Worm (Caenorhabditis elegans) whole organism, early embryonic: ENCODE results near the gene cest-16.

ENCODE experiments used
- B0310.2 ChIP-seq: sonication (generic microtip); optimal IDR thresholded peaks from 2 replicates; lab custom pipeline; 2016; ENCODE audit warnings: mild to moderate bottlenecking, missing genetic modification characterization, missing compliant biosample characterization
- F13C5.2 ChIP-seq: sonication (generic microtip); optimal IDR thresholded peaks from 2 replicates; lab custom pipeline; 2017; ENCODE audit warnings: mild to moderate bottlenecking, missing genetic modification characterization, inconsistent platforms, missing compliant biosample characterization
- aly-1 ChIP-seq: sonication (generic microtip); optimal IDR thresholded peaks from 2 replicates; lab custom pipeline; 2016; ENCODE audit warnings: missing genetic modification characterization, missing compliant biosample characterization
- ama-1 ChIP-seq: fragments of 150-350 bp; optimal IDR thresholded peaks from 2 replicates; lab custom pipeline; 2014
- ceh-13 ChIP-seq: fragments of 200-800 bp; sonication (Bioruptor generic); optimal IDR thresholded peaks from 2 replicates; lab custom pipeline; 2018; ENCODE audit warnings: mild to moderate bottlenecking, missing genetic modification characterization, missing compliant biosample characterization
- ceh-36 ChIP-seq: sonication (generic microtip); optimal IDR thresholded peaks from 2 replicates; lab custom pipeline; 2016; ENCODE audit warnings: missing genetic modification characterization, inconsistent platforms, missing compliant biosample characterization
- ets-7 ChIP-seq: sonication (generic microtip); optimal IDR thresholded peaks from 2 replicates; lab custom pipeline; 2016; ENCODE audit warnings: missing genotype, missing genetic modification characterization, missing compliant biosample characterization
- flt-1 ChIP-seq: fragments of 200-800 bp; sonication (Bioruptor generic); IDR thresholded peaks from 2 replicates; pipeline ENCODE4 v1.3.6; 2022; ENCODE audit warnings: missing genetic modification characterization, missing compliant biosample characterization
- hmbx-1 ChIP-seq: sonication (generic microtip); optimal IDR thresholded peaks from 2 replicates; lab custom pipeline; 2016; ENCODE audit warnings: mild to moderate bottlenecking, missing genetic modification characterization, missing compliant biosample characterization
- hmg-4 ChIP-seq: fragments of 200-800 bp; sonication (Bioruptor generic); optimal IDR thresholded peaks from 2 replicates; lab custom pipeline; 2018; ENCODE audit warnings: mild to moderate bottlenecking, missing genetic modification characterization, missing compliant biosample characterization
- hnd-1 ChIP-seq: sonication (generic microtip); optimal IDR thresholded peaks from 2 replicates; lab custom pipeline; 2016; ENCODE audit warnings: missing genetic modification characterization, missing compliant biosample characterization
- pes-1 ChIP-seq: fragments of 200-800 bp; sonication (Bioruptor generic); IDR thresholded peaks from 2 replicates; pipeline ENCODE4 v1.3.6; 2022; ENCODE audit warnings: missing genetic modification reagents, missing genetic modification characterization, missing compliant biosample characterization
- scrt-1 ChIP-seq: fragments of 200-800 bp; sonication (Bioruptor generic); IDR thresholded peaks from 2 replicates; pipeline ENCODE4 v1.3.6; 2022; ENCODE audit warnings: missing genetic modification characterization, missing compliant biosample characterization
- sea-1 ChIP-seq: fragments of 200-800 bp; sonication (Bioruptor generic); conservative IDR thresholded peaks from 2 replicates; pipeline ENCODE4 v1.3.6; 2022; ENCODE audit warnings: missing genetic modification characterization, missing compliant biosample characterization
- tbx-11 ChIP-seq: fragments of 200-800 bp; sonication (Bioruptor generic); IDR thresholded peaks from 2 replicates; pipeline ENCODE4 v1.3.6; 2022; ENCODE audit warnings: missing genetic modification characterization, missing compliant biosample characterization
- tbx-37 ChIP-seq: fragments of 200-800 bp; sonication (Bioruptor generic); conservative IDR thresholded peaks from 2 replicates; pipeline ENCODE4 v1.3.6; 2022; ENCODE audit warnings: missing genetic modification reagents, missing genetic modification characterization, missing compliant biosample characterization
- tra-4 ChIP-seq: sonication (generic microtip); optimal IDR thresholded peaks from 2 replicates; lab custom pipeline; 2017; ENCODE audit warnings: missing genetic modification characterization, missing compliant biosample characterization

cest-16 gene

ce11 chrX:6259081-6259480 lies 40.7 kb upstream of the cest-16 start:
- no peak for TF ChIP-seq F13C5.2
- TF ChIP-seq ceh-13 (GFP tag; lab: Kevin White, UChicago), result no peak
- no peak for TF ChIP-seq flt-1
- no peak for TF ChIP-seq tbx-11
- TF ChIP-seq hmbx-1 (tag; lab: Kevin White, UChicago), result no peak
- TF ChIP-seq tbx-37 (GFP tag; lab: Robert Waterston, UW), result no peak
- no peak for TF ChIP-seq B0310.2
- no peak for TF ChIP-seq ama-1
- no peak for TF ChIP-seq hnd-1 (tag; lab: Kevin White, UChicago)
- no peak for TF ChIP-seq scrt-1 (GFP tag; lab: Robert Waterston, UW)
- no peak for TF ChIP-seq hmg-4 (GFP tag; lab: Kevin White, UChicago)
- no peak for TF ChIP-seq sea-1 (GFP tag; lab: Robert Waterston, UW)
- no peak for TF ChIP-seq aly-1 (tag; lab: Kevin White, UChicago)
- TF ChIP-seq tra-4 (tag; lab: Kevin White, UChicago), result no peak
- TF ChIP-seq ets-7 (tag; lab: Kevin White, UChicago), result no peak
- no peak for TF ChIP-seq ceh-36 (tag; lab: Kevin White, UChicago)
- no peak for TF ChIP-seq pes-1

- TF ChIP-seq pes-1 (no peak), hnd-1 (tag; lab: Kevin White, UChicago) (no peak), scrt-1 (GFP tag; lab: Robert Waterston, UW) (no peak), ama-1 (no peak), hmg-4 (GFP tag; lab: Kevin White, UChicago) (peak; percentile 78), hmbx-1 (tag; lab: Kevin White, UChicago) (no peak)
Observed at ce11 chrX:6263194-6263698, 36.5 kb upstream of the cest-16 start, which contains the start of gene W05H9.4. Gene W05H9.4 (plus strand): TSS chrX:6263648.

ce11 chrX:6266739-6267138 lies 33.0 kb upstream of the cest-16 start, which contains the start of gene W05H9.2:
Gene W05H9.2 (plus strand): TSS chrX:6267039.
- TF ChIP-seq tbx-37 (GFP tag; lab: Robert Waterston, UW) (no peak), sea-1 (GFP tag; lab: Robert Waterston, UW) (no peak), ets-7 (tag; lab: Kevin White, UChicago) (no peak), hmbx-1 (tag; lab: Kevin White, UChicago) (no peak), ceh-13 (GFP tag; lab: Kevin White, UChicago) (no peak), aly-1 (tag; lab: Kevin White, UChicago) (no peak), ceh-36 (tag; lab: Kevin White, UChicago) (no peak), ama-1 (no peak), hnd-1 (tag; lab: Kevin White, UChicago) (no peak), scrt-1 (GFP tag; lab: Robert Waterston, UW) (no peak), tra-4 (tag; lab: Kevin White, UChicago) (no peak), B0310.2 (no peak), F13C5.2 (no peak), flt-1 (no peak), pes-1 (no peak), tbx-11 (no peak), hmg-4 (GFP tag; lab: Kevin White, UChicago) (no peak)

- TF ChIP-seq ceh-13 (GFP tag; lab: Kevin White, UChicago), result no peak
- no peak for TF ChIP-seq tbx-11
- TF ChIP-seq F13C5.2, result no peak
- no peak for TF ChIP-seq aly-1 (tag; lab: Kevin White, UChicago)
- TF ChIP-seq scrt-1 (GFP tag; lab: Robert Waterston, UW), result no peak
- TF ChIP-seq sea-1 (GFP tag; lab: Robert Waterston, UW), result no peak
- no peak for TF ChIP-seq hnd-1 (tag; lab: Kevin White, UChicago)
- no peak for TF ChIP-seq tbx-37 (GFP tag; lab: Robert Waterston, UW)
- TF ChIP-seq B0310.2, result no peak
- no peak for TF ChIP-seq ama-1
- TF ChIP-seq hmbx-1 (tag; lab: Kevin White, UChicago), result no peak
Observed at ce11 chrX:6271718-6272117, 28.0 kb upstream of the cest-16 start, which contains the start of gene lro-1. Gene lro-1 (plus strand): TSS chrX:6272089.

ce11 chrX:6273772-6274171 lies 26.0 kb upstream of the cest-16 start:
- no peak for TF ChIP-seq ets-7 (tag; lab: Kevin White, UChicago)
- TF ChIP-seq F13C5.2, result no peak
- no peak for TF ChIP-seq hnd-1 (tag; lab: Kevin White, UChicago)
- TF ChIP-seq scrt-1 (GFP tag; lab: Robert Waterston, UW), result no peak
- TF ChIP-seq ama-1, result no peak
- TF ChIP-seq hmbx-1 (tag; lab: Kevin White, UChicago), result no peak
- TF ChIP-seq hmg-4 (GFP tag; lab: Kevin White, UChicago), result no peak
- TF ChIP-seq pes-1, result no peak
- no peak for TF ChIP-seq ceh-13 (GFP tag; lab: Kevin White, UChicago)
- no peak for TF ChIP-seq tbx-11
- no peak for TF ChIP-seq tra-4 (tag; lab: Kevin White, UChicago)
- no peak for TF ChIP-seq aly-1 (tag; lab: Kevin White, UChicago)

- no peak for TF ChIP-seq ceh-36 (tag; lab: Kevin White, UChicago)
- TF ChIP-seq flt-1, result no peak
- no peak for TF ChIP-seq ceh-13 (GFP tag; lab: Kevin White, UChicago)
- TF ChIP-seq pes-1, result no peak
- TF ChIP-seq hmbx-1 (tag; lab: Kevin White, UChicago), result no peak
- TF ChIP-seq scrt-1 (GFP tag; lab: Robert Waterston, UW), result no peak
- TF ChIP-seq tbx-37 (GFP tag; lab: Robert Waterston, UW), result no peak
- TF ChIP-seq aly-1 (tag; lab: Kevin White, UChicago), result no peak
- no peak for TF ChIP-seq hnd-1 (tag; lab: Kevin White, UChicago)
- no peak for TF ChIP-seq ama-1
- no peak for TF ChIP-seq F13C5.2
- TF ChIP-seq hmg-4 (GFP tag; lab: Kevin White, UChicago), result no peak
- no peak for TF ChIP-seq ets-7 (tag; lab: Kevin White, UChicago)
- TF ChIP-seq sea-1 (GFP tag; lab: Robert Waterston, UW), result no peak
Observed at ce11 chrX:6274270-6274669, 25.5 kb upstream of the cest-16 start.

ce11 chrX:6275343-6275742 lies 24.4 kb upstream of the cest-16 start:
- TF ChIP-seq hnd-1 (tag; lab: Kevin White, UChicago) (no peak), ets-7 (tag; lab: Kevin White, UChicago) (no peak), ama-1 (no peak), ceh-13 (GFP tag; lab: Kevin White, UChicago) (no peak), aly-1 (tag; lab: Kevin White, UChicago) (no peak), tra-4 (tag; lab: Kevin White, UChicago) (no peak), tbx-11 (no peak), ceh-36 (tag; lab: Kevin White, UChicago) (no peak), sea-1 (GFP tag; lab: Robert Waterston, UW) (no peak)
